Fruit fly (Drosophila melanogaster): ENCODE measurements around the gene CG46025.

CG46025 gene

DNA sequence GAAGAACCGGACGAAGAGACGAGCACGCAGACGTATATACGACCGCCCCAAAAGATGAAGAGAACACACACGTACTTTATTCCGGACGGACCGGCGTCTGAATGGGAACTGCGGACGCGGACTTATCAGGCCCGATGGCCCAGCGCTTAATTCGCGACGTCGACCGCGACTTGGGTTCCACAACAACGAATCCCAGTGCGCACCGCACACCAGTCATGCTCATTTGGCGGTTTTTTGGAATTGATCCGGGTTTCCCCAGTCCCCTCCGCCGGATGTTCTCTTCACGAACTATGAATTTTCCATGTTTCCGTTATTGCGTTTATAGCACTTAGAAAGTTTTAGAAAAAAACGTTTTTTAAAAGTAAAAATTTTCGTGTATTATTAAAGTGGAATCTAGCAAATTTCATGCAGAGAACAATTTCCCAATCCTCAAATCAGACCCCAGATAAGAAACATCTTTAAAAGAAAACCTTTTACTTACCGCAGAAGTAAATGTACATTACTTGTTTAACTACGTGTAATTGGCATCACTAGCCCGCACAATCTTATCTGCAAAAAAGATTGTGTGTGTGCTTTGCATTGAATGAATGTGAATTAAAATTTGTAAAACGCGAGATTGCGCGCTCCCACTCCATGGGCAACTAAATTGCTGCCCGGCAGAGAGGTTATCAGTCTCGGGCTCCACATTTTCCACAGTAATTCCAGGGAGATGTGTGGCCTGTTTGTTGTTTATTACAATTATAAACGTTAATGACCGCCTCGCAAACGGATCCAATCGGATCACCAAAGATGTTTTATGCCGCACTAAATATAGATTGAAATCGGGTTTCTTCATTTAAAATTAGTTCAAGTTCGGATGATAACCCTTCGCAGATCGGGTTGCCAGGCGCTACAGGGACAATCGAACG, 36.7 kb downstream of the CG46025 start, which contains the start of gene CG7149 (continued):
- TF ChIP-seq CG1647 (GFP tag; optimal IDR thresholded peaks at IDR 0.05) (no peak), al (GFP tag; IDR thresholded peaks at IDR 0.05) (no peak), CG30403 (GFP tag; optimal IDR thresholded peaks at IDR 0.05) (peak; percentile 33), hth (optimal IDR thresholded peaks at IDR 0.05) (no peak), nerfin-1 (tag; optimal IDR thresholded peaks at IDR 0.05) (no peak), Atf6 (GFP tag; IDR thresholded peaks at IDR 0.05) (peak; percentile 52), CG6654 (GFP tag; optimal IDR thresholded peaks at IDR 0.05) (no peak), NC2α (GFP tag; optimal IDR thresholded peaks at IDR 0.05) (no peak), ssp (GFP tag; IDR thresholded peaks at IDR 0.05) (no peak), CG15514 (GFP tag; optimal IDR thresholded peaks at IDR 0.05) (peak; percentile 28), CG2199 (GFP tag; IDR thresholded peaks at IDR 0.05) (no peak), grn (GFP tag; optimal IDR thresholded peaks at IDR 0.05) (peak; percentile 54), inv (GFP tag; IDR thresholded peaks at IDR 0.05; ENCODE audit: partially characterized antibody) (no peak), Ada2b (GFP tag; IDR thresholded peaks at IDR 0.05) (no peak), maf-S (GFP tag; optimal IDR thresholded peaks at IDR 0.05) (no peak), Rfx (GFP tag; IDR thresholded peaks at IDR 0.05) (0 out of 2 replicates have a peak, but pooled peaks have one; percentile 15), Abd-B (GFP tag; optimal IDR thresholded peaks at IDR 0.05) (no peak), CG1529 (GFP tag; optimal IDR thresholded peaks at IDR 0.05) (peak; percentile 7), CG30431 (GFP tag; optimal IDR thresholded peaks at IDR 0.05) (no peak), chinmo (GFP tag; IDR thresholded peaks at IDR 0.05; ENCODE audit: partially characterized antibody) (peak; percentile 92; the same call in 3 of the 4 replicates), corto (GFP tag; optimal IDR thresholded peaks at IDR 0.05) (no peak), HLH3B (GFP tag; IDR thresholded peaks at IDR 0.05) (no peak), CG3065 (GFP tag; optimal IDR thresholded peaks at IDR 0.05) (no peak), CG5245 (GFP tag; optimal IDR thresholded peaks at IDR 0.05) (no peak), Dip2 (GFP tag; IDR thresholded peaks at IDR 0.05) (no peak), peb (GFP tag; IDR thresholded peaks at IDR 0.05) (no peak), CG10209 (GFP tag; optimal IDR thresholded peaks at IDR 0.05) (no peak), CG12236 (GFP tag; optimal IDR thresholded peaks at IDR 0.05) (no peak), crc (GFP tag; optimal IDR thresholded peaks at IDR 0.05) (no peak), unc-4 (GFP tag; IDR thresholded peaks at IDR 0.05; ENCODE audit: partially characterized antibody) (no peak), CG4820 (GFP tag; optimal IDR thresholded peaks at IDR 0.05) (no peak), grau (tag; optimal IDR thresholded peaks at IDR 0.05) (peak; percentile 13), CG16863 (GFP tag; optimal IDR thresholded peaks at IDR 0.05) (no peak), CG8924 (tag; optimal IDR thresholded peaks at IDR 0.05) (peak; percentile 19), CG14441 (GFP tag; IDR thresholded peaks at IDR 0.05) (no peak), CG6683 (GFP tag; optimal IDR thresholded peaks at IDR 0.05) (no peak), CG17359 (tag; optimal IDR thresholded peaks at IDR 0.05) (no peak), da (GFP tag; optimal IDR thresholded peaks at IDR 0.05) (no peak), NC2β (GFP tag; optimal IDR thresholded peaks at IDR 0.05) (no peak), CoRest (tag; optimal IDR thresholded peaks at IDR 0.05) (peak; percentile 35), CG10979 (tag; optimal IDR thresholded peaks at IDR 0.05) (no peak), Ssrp (tag; optimal IDR thresholded peaks at IDR 0.05) (no peak), CG4707 (GFP tag; optimal IDR thresholded peaks at IDR 0.05) (no peak), Vsx1 (GFP tag; optimal IDR thresholded peaks at IDR 0.05) (peak; percentile 39), gsb (GFP tag; IDR thresholded peaks at IDR 0.05) (no peak), CG8290 (GFP tag; optimal IDR thresholded peaks at IDR 0.05) (no peak), CG8290 (tag; optimal IDR thresholded peaks at IDR 0.05) (peak in 1 of 2 experiments; percentile 68), Sox102F (GFP tag; optimal IDR thresholded peaks at IDR 0.05) (peak; percentile 7), GATAe (GFP tag; conservative IDR thresholded peaks at IDR 0.05) (peak; percentile 66), ro (GFP tag; IDR thresholded peaks at IDR 0.05) (no peak)

Data from whole organism, embryonic.